Fruit fly (Drosophila melanogaster) whole organism, wandering third instar larva: ENCODE data around the gene Vps13B.

Experiments used
- Abd-B ChIP-seq: fragments of >200 bp; optimal IDR thresholded peaks from 2 replicates; lab custom pipeline; 2017; ENCODE audit warnings: missing biosample characterization, missing genetic modification characterization
- CG32264 ChIP-seq: fragments of 200-800 bp; sonication (Bioruptor generic); optimal IDR thresholded peaks from 2 replicates; lab custom pipeline; 2016; ENCODE audit warnings: missing biosample characterization, missing genetic modification characterization
- Dif ChIP-seq: fragments of 200-275, 200-300 bp; sonication (Bioruptor generic); optimal IDR thresholded peaks from 2 replicates; lab custom pipeline; 2018; ENCODE audit warnings: missing biosample characterization, missing genetic modification characterization; ENCODE audit not compliant: partially characterized antibody
- HLH106 ChIP-seq: fragments of 200-800 bp; optimal IDR thresholded peaks from 3 replicates; lab custom pipeline; 2019; ENCODE audit warnings: missing biosample characterization, mild to moderate bottlenecking, missing genetic modification characterization, moderate library complexity
- br ChIP-seq: fragments of 200-800 bp; sonication (Bioruptor generic); optimal IDR thresholded peaks from 2 replicates; lab custom pipeline; 2016; ENCODE audit warnings: missing biosample characterization, missing genetic modification characterization
- dmrt93B ChIP-seq: fragments of 200-800 bp; sonication (Bioruptor generic); optimal IDR thresholded peaks from 2 replicates; lab custom pipeline; 2018; ENCODE audit warnings: missing biosample characterization, mild to moderate bottlenecking, missing genetic modification characterization
- psq ChIP-seq: fragments of 200-800 bp; sonication (Bioruptor generic); optimal IDR thresholded peaks from 3 replicates; lab custom pipeline; 2017; ENCODE audit warnings: missing biosample characterization, mild to moderate bottlenecking, missing genetic modification characterization, moderate library complexity
- rgr ChIP-seq: fragments of 200-800 bp; sonication (Bioruptor generic); optimal IDR thresholded peaks from 3 replicates; lab custom pipeline; 2016; ENCODE audit warnings: missing biosample characterization, mild to moderate bottlenecking, missing genetic modification characterization
- usp ChIP-seq: fragments of >200 bp; optimal IDR thresholded peaks from 2 replicates; lab custom pipeline; 2017; ENCODE audit warnings: missing biosample characterization, missing genetic modification characterization

dm6 chr3R:29907601-29908175, 28.1 kb upstream of the Vps13B start, which contains the start of gene CG31036:
- TF ChIP-seq rgr (GFP tag; lab: Kevin White, UChicago) (no peak), HLH106 (no peak), psq (GFP tag; lab: Kevin White, UChicago) (no peak), Abd-B (no peak), dmrt93B (GFP tag; lab: Kevin White, UChicago) (no peak), usp (GFP tag; lab: Kevin White, UChicago) (no peak), CG32264 (GFP tag; lab: Kevin White, UChicago) (no peak), br (GFP tag; lab: Kevin White, UChicago) (no peak), Dif (GFP tag; lab: Kevin White, UChicago) (no peak)
